Worm (Caenorhabditis elegans): ENCODE measurements around the gene R02F2.10.

The R02F2.10 gene

DNA sequence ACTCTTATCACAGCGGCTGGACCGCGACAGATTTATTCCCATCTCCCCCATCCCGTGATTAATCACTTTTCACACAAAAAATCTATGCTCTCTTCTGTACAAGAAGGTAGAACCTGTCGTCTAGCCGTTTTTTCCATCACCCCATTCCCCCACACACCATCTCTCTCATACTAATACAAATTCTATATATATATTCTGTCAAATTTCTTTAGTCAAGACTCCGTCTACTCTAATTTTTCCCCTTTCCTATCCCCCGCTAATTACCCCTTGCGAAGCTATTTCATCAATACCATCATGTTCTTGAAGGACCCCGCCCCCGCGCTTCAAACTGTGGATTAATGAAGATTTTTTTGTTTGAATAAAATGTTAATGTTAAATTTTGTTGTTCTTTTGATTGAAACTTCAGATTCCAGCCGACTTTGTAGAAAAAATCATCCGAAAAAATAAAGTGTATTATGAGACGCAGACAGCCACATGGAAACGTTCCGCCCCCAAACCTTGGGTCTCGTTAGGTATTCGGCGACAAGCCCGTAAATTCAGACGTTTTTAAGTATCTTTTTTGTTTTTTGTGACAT, 28.0 kb downstream of the R02F2.10 start (continued):
- TF ChIP-seq lag-1 (GFP tag; IDR thresholded peaks at IDR 0.05) (no peak), snpc-1.1 (tag; optimal IDR thresholded peaks at IDR 0.05; ENCODE audit: insufficient read depth) (no peak), nhr-80 (tag; optimal IDR thresholded peaks at IDR 0.05) (no peak), attf-3 (GFP tag; conservative IDR thresholded peaks at IDR 0.05) (no peak), gei-17 (GFP tag; optimal IDR thresholded peaks at IDR 0.05) (peak; percentile 62), rcor-1 (GFP tag; IDR thresholded peaks at IDR 0.05) (no peak), rec-8 (tag; optimal IDR thresholded peaks at IDR 0.05) (no peak), hrde-1 (tag; optimal IDR thresholded peaks at IDR 0.05; ENCODE audit: borderline replicate concordance) (peak; percentile 29), pha-4 (tag; optimal IDR thresholded peaks at IDR 0.05) (no peak), Y79H2A.3 (GFP tag; conservative IDR thresholded peaks at IDR 0.05) (no peak), die-1 (tag; optimal IDR thresholded peaks at IDR 0.05) (no peak), C06A6.2 (GFP tag; conservative IDR thresholded peaks at IDR 0.05) (no peak; the same call in 1 of the 2 replicates), hlh-12 (tag; optimal IDR thresholded peaks at IDR 0.05) (no peak), sea-2 (GFP tag; IDR thresholded peaks at IDR 0.05) (no peak), nfyb-1 (GFP tag; IDR thresholded peaks at IDR 0.05) (peak; percentile 73; the same call in 1 of the 2 replicates), ccch-3 (GFP tag; optimal IDR thresholded peaks at IDR 0.05) (no peak), nfya-2 (GFP tag; IDR thresholded peaks at IDR 0.05) (no peak), Y56A3A.18 (GFP tag; IDR thresholded peaks at IDR 0.05) (peak; percentile 63), sdz-38 (tag; optimal IDR thresholded peaks at IDR 0.05) (no peak), akir-1 (GFP tag; optimal IDR thresholded peaks at IDR 0.05) (no peak), snpc-1.3 (tag; optimal IDR thresholded peaks at IDR 0.05; ENCODE audit: insufficient read depth) (no peak), lin-40 (tag; optimal IDR thresholded peaks at IDR 0.05) (no peak), tbp1 (GFP tag; optimal IDR thresholded peaks at IDR 0.05) (no peak), nhr-179 (tag; optimal IDR thresholded peaks at IDR 0.05) (peak; percentile 63), hlh-26 (GFP tag; conservative IDR thresholded peaks at IDR 0.05) (no peak), cebp-1 (GFP tag; IDR thresholded peaks at IDR 0.05) (no peak), cebp-1 (tag; optimal IDR thresholded peaks at IDR 0.05) (no peak), tlf-1 (GFP tag; optimal IDR thresholded peaks at IDR 0.05) (peak; percentile 1), lin-35 (GFP tag; optimal IDR thresholded peaks at IDR 0.05) (peak in 1 of 3 experiments; percentile 9), him-1 (tag; optimal IDR thresholded peaks at IDR 0.05) (no peak), nfya-1 (tag; optimal IDR thresholded peaks at IDR 0.05; ENCODE audit: borderline replicate concordance, insufficient read depth) (no peak), ceh-100 (GFP tag; IDR thresholded peaks at IDR 0.05) (no peak), ceh-79 (tag; optimal IDR thresholded peaks at IDR 0.05) (peak; percentile 81), somi-1 (GFP tag; optimal IDR thresholded peaks at IDR 0.05) (no peak), ztf-25 (GFP tag; IDR thresholded peaks at IDR 0.05) (no peak), hmg-20 (GFP tag; IDR thresholded peaks at IDR 0.05) (peak; percentile 62; the same call in 1 of the 2 replicates), snpc-4 (GFP tag; optimal IDR thresholded peaks at IDR 0.05) (no peak), snpc-4 (tag; optimal IDR thresholded peaks at IDR 0.05) (peak in 1 of 4 experiments; percentile 12), zim-3 (tag; optimal IDR thresholded peaks at IDR 0.05) (peak; percentile 40), dpff-1 (tag; optimal IDR thresholded peaks at IDR 0.05) (peak; percentile 46), D2030.7 (GFP tag; IDR thresholded peaks at IDR 0.05) (no peak), T07F8.4 (tag; optimal IDR thresholded peaks at IDR 0.05) (no peak), aptf-2 (GFP tag; conservative IDR thresholded peaks at IDR 0.05) (no peak), dpl-1 (GFP tag; optimal IDR thresholded peaks at IDR 0.05) (no peak), ceh-40 (GFP tag; IDR thresholded peaks at IDR 0.05) (no peak), attf-6 (GFP tag; IDR thresholded peaks at IDR 0.05) (no peak), ekl-4 (GFP tag; IDR thresholded peaks at IDR 0.05) (peak; percentile 85), ztf-3 (GFP tag; optimal IDR thresholded peaks at IDR 0.05) (peak; percentile 48)

All from whole organism, young adult.